Fruit fly (Drosophila melanogaster) whole organism, embryonic: ENCODE measurements around the gene Rim2.
A peak's percentile ranks its signal among the peaks of the same experiment; 100 is the strongest.

Experiments used
- Atf3 ChIP-seq: fragments of 200-800 bp; sonication (Bioruptor generic); optimal IDR thresholded peaks from 3 replicates; lab custom pipeline; 2016; ENCODE audit warnings: missing biosample characterization, missing genetic modification characterization
- CG10959 ChIP-seq: fragments of 200-800 bp; sonication (Bioruptor generic); IDR thresholded peaks from 2 replicates; pipeline ENCODE4 v1.3.6; 2022; ENCODE audit warnings: missing biosample characterization, missing genetic modification characterization
- CG14965 ChIP-seq: fragments of 200-800 bp; sonication (Bioruptor generic); optimal IDR thresholded peaks from 2 replicates; lab custom pipeline; 2016; ENCODE audit warnings: missing biosample characterization, missing genetic modification characterization, borderline replicate concordance
- CG15269 ChIP-seq: fragments of 200-800 bp; sonication (Bioruptor generic); optimal IDR thresholded peaks from 2 replicates; lab custom pipeline; 2018; ENCODE audit warnings: missing biosample characterization, mild to moderate bottlenecking, missing genetic modification characterization, moderate library complexity
- CG16863 ChIP-seq: fragments of 200-800 bp; sonication (Bioruptor generic); optimal IDR thresholded peaks from 3 replicates; lab custom pipeline; 2016; ENCODE audit warnings: missing biosample characterization, missing genetic modification characterization
- CG17328 ChIP-seq: fragments of 200-800 bp; sonication (Bioruptor generic); IDR thresholded peaks from 2 replicates; pipeline ENCODE4 v1.3.6; 2022; ENCODE audit warnings: missing biosample characterization, missing genetic modification characterization
- CG17912 ChIP-seq: fragments of 200-800 bp; sonication (Bioruptor generic); optimal IDR thresholded peaks from 2 replicates; lab custom pipeline; 2018; ENCODE audit warnings: missing biosample characterization, mild to moderate bottlenecking, missing genetic modification characterization
- CG1832 ChIP-seq: fragments of 200-800 bp; sonication (Bioruptor generic); optimal IDR thresholded peaks from 2 replicates; lab custom pipeline; 2017; ENCODE audit warnings: missing biosample characterization, mild to moderate bottlenecking, missing genetic modification characterization, inconsistent platforms
- CG2116 ChIP-seq: fragments of 200-800 bp; sonication (Bioruptor generic); optimal IDR thresholded peaks from 3 replicates; lab custom pipeline; 2018; ENCODE audit warnings: missing biosample characterization, mild to moderate bottlenecking, missing genetic modification characterization
- CG3163 ChIP-seq: fragments of 200-800 bp; sonication (Bioruptor generic); optimal IDR thresholded peaks from 3 replicates; lab custom pipeline; 2016; ENCODE audit warnings: missing biosample characterization, missing genetic modification characterization
- CG33213 ChIP-seq: fragments of 200-800 bp; sonication (Bioruptor generic); optimal IDR thresholded peaks from 3 replicates; lab custom pipeline; 2016; ENCODE audit warnings: missing biosample characterization, missing genetic modification characterization
- CG42726 ChIP-seq: fragments of 200-800 bp; sonication (Bioruptor generic); IDR thresholded peaks from 2 replicates; pipeline ENCODE4 v1.3.6; 2022; ENCODE audit warnings: missing biosample characterization, missing genetic modification characterization; ENCODE audit not compliant: partially characterized antibody
- CG7963 ChIP-seq: fragments of 200-800 bp; sonication (Bioruptor generic); IDR thresholded peaks from 3 replicates; pipeline ENCODE4 v1.3.6; 2022; ENCODE audit warnings: missing biosample characterization, missing genetic modification characterization; ENCODE audit not compliant: partially characterized antibody
- CG8290 ChIP-seq, 3 experiments: fragments of 200-800 bp; sonication (Bioruptor generic); optimal IDR thresholded peaks; 2 replicates each; lab custom pipeline; 2016 to 2019; ENCODE audit warnings: missing biosample characterization in 3 of 3, missing genetic modification characterization in 3 of 3, mild to moderate bottlenecking in 2 of 3, moderate library complexity in 1 of 3
- Camta ChIP-seq: fragments of 200-800 bp; sonication (Bioruptor generic); optimal IDR thresholded peaks from 2 replicates; lab custom pipeline; 2016; ENCODE audit warnings: missing biosample characterization, missing genetic modification characterization
- Eip74EF ChIP-seq, 2 experiments: fragments of 200-800 bp in 1 of 2; fragments of >200 bp in 1 of 2; sonication (Bioruptor generic) in 1 of 2; optimal IDR thresholded peaks; 2 replicates each; lab custom pipeline; 2017 to 2019; ENCODE audit warnings: missing biosample characterization in 2 of 2, missing genetic modification characterization in 2 of 2, mild to moderate bottlenecking in 1 of 2, moderate library complexity in 1 of 2
- Pdp1 ChIP-seq, 2 experiments: fragments of 200-800 bp; sonication (Bioruptor generic); optimal IDR thresholded peaks; 3 replicates each; lab custom pipeline; 2016; ENCODE audit warnings: missing biosample characterization in 2 of 2, missing genetic modification characterization in 2 of 2, mild to moderate bottlenecking in 1 of 2, moderate library complexity in 1 of 2
- ash1 ChIP-seq: fragments of 200-800 bp; sonication (Bioruptor generic); optimal IDR thresholded peaks from 2 replicates; lab custom pipeline; 2018; ENCODE audit warnings: missing biosample characterization, mild to moderate bottlenecking, missing genetic modification characterization
- bbx ChIP-seq: fragments of 200-800 bp; sonication (Bioruptor generic); IDR thresholded peaks from 2 replicates; pipeline ENCODE4 v1.3.6; 2022; ENCODE audit warnings: missing biosample characterization, missing genetic modification characterization; ENCODE audit not compliant: partially characterized antibody
- cato ChIP-seq: fragments of 200-800 bp; sonication (Bioruptor generic); optimal IDR thresholded peaks from 2 replicates; lab custom pipeline; 2016; ENCODE audit warnings: missing biosample characterization, missing genetic modification characterization, borderline replicate concordance
- chinmo ChIP-seq: fragments of 200-800 bp; sonication (Bioruptor generic); IDR thresholded peaks from 4 replicates; pipeline ENCODE4 v1.3.6; 2022; ENCODE audit warnings: missing biosample characterization, missing genetic modification characterization; ENCODE audit not compliant: partially characterized antibody
- dmrt99B ChIP-seq: fragments of 200-800 bp; sonication (Bioruptor generic); optimal IDR thresholded peaks from 2 replicates; lab custom pipeline; 2018; ENCODE audit warnings: missing biosample characterization, mild to moderate bottlenecking, missing genetic modification characterization, moderate library complexity
- en ChIP-seq: fragments of 200-800 bp; sonication (Bioruptor generic); optimal IDR thresholded peaks from 2 replicates; lab custom pipeline; 2016; ENCODE audit warnings: missing biosample characterization, missing genetic modification characterization
- eyg ChIP-seq: fragments of 200-800 bp; sonication (Bioruptor generic); optimal IDR thresholded peaks from 3 replicates; lab custom pipeline; 2016; ENCODE audit warnings: missing biosample characterization, missing genetic modification characterization
- insv ChIP-seq, 2 experiments: fragments of 200-800 bp; sonication (Bioruptor generic); optimal IDR thresholded peaks; 3 replicates each; lab custom pipeline; 2016 to 2018; ENCODE audit warnings: missing biosample characterization in 2 of 2, missing genetic modification characterization in 2 of 2
- lbe ChIP-seq: fragments of 200-800 bp; sonication (Bioruptor generic); optimal IDR thresholded peaks from 2 replicates; lab custom pipeline; 2016; ENCODE audit warnings: missing biosample characterization, mild to moderate bottlenecking, missing genetic modification characterization
- mld ChIP-seq: fragments of 200-800 bp; sonication (Bioruptor generic); IDR thresholded peaks from 3 replicates; pipeline ENCODE4 v1.3.6; 2022; ENCODE audit warnings: missing biosample characterization, missing genetic modification characterization; ENCODE audit not compliant: partially characterized antibody
- pfk ChIP-seq: fragments of 200-800 bp; sonication (Bioruptor generic); optimal IDR thresholded peaks from 2 replicates; lab custom pipeline; 2018; ENCODE audit warnings: missing biosample characterization, mild to moderate bottlenecking, missing genetic modification characterization, moderate library complexity
- phol ChIP-seq: fragments of 200-800 bp; sonication (Bioruptor generic); optimal IDR thresholded peaks from 3 replicates; lab custom pipeline; 2018; ENCODE audit warnings: missing biosample characterization, mild to moderate bottlenecking, missing genetic modification characterization, moderate library complexity
- ranshi ChIP-seq: fragments of 200-800 bp; sonication (Bioruptor generic); IDR thresholded peaks from 2 replicates; pipeline ENCODE4 v1.3.6; 2022; ENCODE audit warnings: missing biosample characterization, missing genetic modification characterization
- scrt ChIP-seq: fragments of 200-800 bp; sonication (Bioruptor generic); optimal IDR thresholded peaks from 2 replicates; lab custom pipeline; 2018; ENCODE audit warnings: missing biosample characterization, mild to moderate bottlenecking, missing genetic modification characterization, moderate library complexity
- sim ChIP-seq: fragments of 200-800 bp; sonication (Bioruptor generic); IDR thresholded peaks from 2 replicates; pipeline ENCODE4 v1.3.6; 2022; ENCODE audit warnings: missing biosample characterization, missing genetic modification characterization
- sna ChIP-seq: fragments of 200-800 bp; sonication (Bioruptor generic); IDR thresholded peaks from 2 replicates; pipeline ENCODE4 v1.3.6; 2022; ENCODE audit warnings: missing biosample characterization, missing genetic modification characterization; ENCODE audit not compliant: partially characterized antibody
- so ChIP-seq: fragments of 200-800 bp; sonication (Bioruptor generic); IDR thresholded peaks from 3 replicates; pipeline ENCODE4 v1.3.6; 2022; ENCODE audit warnings: missing biosample characterization, missing genetic modification characterization
- sob ChIP-seq: fragments of 200-800 bp; sonication (Bioruptor generic); IDR thresholded peaks from 2 replicates; pipeline ENCODE4 v1.3.6; 2022; ENCODE audit warnings: missing biosample characterization, missing genetic modification characterization
- tx ChIP-seq: fragments of 200-800 bp; sonication (Bioruptor generic); optimal IDR thresholded peaks from 2 replicates; lab custom pipeline; 2016; ENCODE audit warnings: missing biosample characterization, missing genetic modification characterization
- zen ChIP-seq: fragments of 200-800 bp; sonication (Bioruptor generic); optimal IDR thresholded peaks from 3 replicates; lab custom pipeline; 2018; ENCODE audit warnings: missing biosample characterization, mild to moderate bottlenecking, missing genetic modification characterization, moderate library complexity

Rim2 gene

DNA sequence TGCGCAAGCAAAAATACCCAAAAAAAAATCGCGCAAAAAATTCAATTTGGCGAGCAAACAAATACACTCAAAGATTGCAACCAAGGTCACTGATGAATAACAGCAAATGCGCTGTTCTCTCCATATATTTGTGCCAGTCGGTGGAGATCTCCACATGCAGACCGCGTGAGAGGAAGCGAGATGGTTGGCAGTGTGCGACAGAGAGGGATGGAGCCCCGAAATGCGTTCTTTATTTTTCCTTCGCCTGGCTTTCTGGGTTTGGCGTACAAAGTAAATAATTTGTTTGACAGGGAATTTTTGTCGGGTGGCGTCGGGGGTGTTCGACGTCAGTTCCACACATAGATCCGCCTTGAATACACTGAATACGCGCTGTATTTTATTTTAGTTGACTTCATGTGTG lies 56.7 kb downstream of the Rim2 start:
- TF ChIP-seq Camta (no peak), scrt (GFP tag; lab: Kevin White, UChicago) (no peak), sim (0 out of 2 replicates have a peak, but pooled peaks have one; percentile 6), CG1832 (peak; percentile 47), Eip74EF (GFP tag; optimal IDR thresholded peaks at IDR 0.05; lab: Kevin White, UChicago) (no peak), insv (GFP tag; optimal IDR thresholded peaks at IDR 0.05; lab: Kevin White, UChicago) (no peak), chinmo (GFP tag; lab: Robert Waterston, UW) (peak; percentile 55; the same call in 2 of the 4 replicates), lbe (GFP tag; lab: Kevin White, UChicago) (no peak), CG7963 (no peak), ash1 (GFP tag; lab: Kevin White, UChicago) (no peak), phol (tag; lab: Kevin White, UChicago) (no peak), dmrt99B (no peak), en (no peak), sob (GFP tag; lab: Robert Waterston, UW) (no peak), Atf3 (GFP tag; lab: Kevin White, UChicago) (no peak), CG2116 (GFP tag; lab: Kevin White, UChicago) (no peak), CG8290 (GFP tag; optimal IDR thresholded peaks at IDR 0.05; lab: Kevin White, UChicago) (no peak), CG8290 (tag; optimal IDR thresholded peaks at IDR 0.05; lab: Kevin White, UChicago) (no peak), CG17328 (GFP tag; lab: Robert Waterston, UW) (0 out of 2 replicates have a peak, but pooled peaks have one; percentile 20), pfk (GFP tag; lab: Kevin White, UChicago) (no peak), bbx (no peak), so (GFP tag; lab: Robert Waterston, UW) (no peak), ranshi (GFP tag; lab: Robert Waterston, UW) (no peak), sna (GFP tag; lab: Robert Waterston, UW) (no peak), CG16863 (no peak), CG14965 (GFP tag; lab: Kevin White, UChicago) (no peak), CG15269 (no peak), CG42726 (GFP tag; lab: Robert Waterston, UW) (no peak), CG17912 (GFP tag; lab: Kevin White, UChicago) (no peak), eyg (GFP tag; lab: Kevin White, UChicago) (no peak), Pdp1 (GFP tag; optimal IDR thresholded peaks at IDR 0.05; lab: Kevin White, UChicago) (no peak), mld (GFP tag; lab: Robert Waterston, UW) (no peak), CG33213 (GFP tag; lab: Kevin White, UChicago) (no peak)

DNA sequence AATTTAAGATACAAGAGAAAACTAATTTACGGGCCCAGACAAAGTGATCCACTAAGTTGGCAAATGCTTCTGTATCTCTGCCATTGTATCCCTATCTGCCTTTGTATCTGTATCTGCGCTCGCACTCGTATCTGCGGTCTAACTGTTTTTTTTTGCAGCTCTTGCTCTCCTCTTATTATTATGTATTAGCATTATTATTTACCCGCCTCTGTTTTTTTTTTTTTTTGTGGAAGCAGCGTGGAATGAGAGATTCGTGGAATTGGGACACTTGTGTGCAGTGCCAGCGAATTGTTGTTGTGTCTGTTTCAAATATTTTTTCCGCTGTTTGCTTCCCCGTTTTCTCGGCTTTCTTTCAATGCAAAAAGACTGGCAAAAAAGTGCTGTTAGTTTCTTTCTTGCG lies 57.4 kb downstream of the Rim2 start:
- no peak for TF ChIP-seq CG10959 (GFP tag; lab: Robert Waterston, UW)
- TF ChIP-seq CG3163 (GFP tag; lab: Kevin White, UChicago) = no peak
- no peak for TF ChIP-seq tx (GFP tag; lab: Kevin White, UChicago)
- TF ChIP-seq cato (GFP tag; lab: Kevin White, UChicago) = no peak
- TF ChIP-seq chinmo (GFP tag; lab: Robert Waterston, UW) = 0 out of 4 replicates have a peak, but pooled peaks have one; percentile 7
- TF ChIP-seq zen (tag; lab: Kevin White, UChicago) = no peak
